Fruit fly (Drosophila melanogaster) whole organism, wandering third instar larva: ENCODE results near the gene CG17440.

ENCODE experiments used
- Abd-B ChIP-seq: fragments of >200 bp; optimal IDR thresholded peaks from 2 replicates; lab custom pipeline; 2017; ENCODE audit warnings: missing biosample characterization, missing genetic modification characterization
- CG32264 ChIP-seq: fragments of 200-800 bp; sonication (Bioruptor generic); optimal IDR thresholded peaks from 2 replicates; lab custom pipeline; 2016; ENCODE audit warnings: missing biosample characterization, missing genetic modification characterization
- CG9705 ChIP-seq: fragments of 200-800 bp; sonication (Bioruptor generic); optimal IDR thresholded peaks from 2 replicates; lab custom pipeline; 2018; ENCODE audit warnings: missing biosample characterization, mild to moderate bottlenecking, missing genetic modification characterization
- CrebA ChIP-seq: fragments of 200-800 bp; sonication (Bioruptor generic); optimal IDR thresholded peaks from 2 replicates; lab custom pipeline; 2016; ENCODE audit warnings: missing biosample characterization, mild to moderate bottlenecking, missing genetic modification characterization, borderline replicate concordance
- Dif ChIP-seq: fragments of 200-275, 200-300 bp; sonication (Bioruptor generic); optimal IDR thresholded peaks from 2 replicates; lab custom pipeline; 2018; ENCODE audit warnings: missing biosample characterization, missing genetic modification characterization; ENCODE audit not compliant: partially characterized antibody
- GATAd ChIP-seq: sonication (Bioruptor generic); optimal IDR thresholded peaks from 2 replicates; lab custom pipeline; 2016; ENCODE audit warnings: missing biosample characterization, missing genetic modification characterization
- HLH106 ChIP-seq: fragments of 200-800 bp; optimal IDR thresholded peaks from 3 replicates; lab custom pipeline; 2019; ENCODE audit warnings: missing biosample characterization, mild to moderate bottlenecking, missing genetic modification characterization, moderate library complexity
- Hr78 ChIP-seq: fragments of >200 bp; optimal IDR thresholded peaks from 2 replicates; lab custom pipeline; 2017; ENCODE audit warnings: missing biosample characterization, missing genetic modification characterization
- Myc ChIP-seq: fragments of >200 bp; optimal IDR thresholded peaks from 2 replicates; lab custom pipeline; 2017
- OdsH ChIP-seq: fragments of 200-800 bp; sonication (Bioruptor generic); optimal IDR thresholded peaks from 2 replicates; lab custom pipeline; 2016; ENCODE audit warnings: missing biosample characterization, mild to moderate bottlenecking, missing genetic modification characterization
- Rel ChIP-seq, 2 experiments: fragments of 200-800 bp; sonication (Bioruptor generic) in 1 of 2; optimal IDR thresholded peaks; 2 replicates in 1 of 2; 3 replicates in 1 of 2; lab custom pipeline; 2016 to 2019; ENCODE audit warnings: mild to moderate bottlenecking in 2 of 2, missing biosample characterization in 2 of 2, missing genetic modification characterization in 2 of 2, moderate library complexity in 1 of 2
- Sp1 ChIP-seq: fragments of 200-800 bp; sonication (Bioruptor generic); optimal IDR thresholded peaks from 3 replicates; lab custom pipeline; 2019; ENCODE audit warnings: missing biosample characterization, mild to moderate bottlenecking, missing genetic modification characterization, moderate library complexity
- br ChIP-seq: fragments of 200-800 bp; sonication (Bioruptor generic); optimal IDR thresholded peaks from 2 replicates; lab custom pipeline; 2016; ENCODE audit warnings: missing biosample characterization, missing genetic modification characterization
- brk ChIP-seq: fragments of 200-800 bp; sonication (Bioruptor generic); optimal IDR thresholded peaks from 2 replicates; lab custom pipeline; 2016; ENCODE audit warnings: missing biosample characterization, mild to moderate bottlenecking, missing genetic modification characterization
- dl ChIP-seq, 2 experiments: fragments of 175-275, 200-275 bp in 1 of 2; fragments of 200-275 bp in 1 of 2; sonication (Bioruptor generic); optimal IDR thresholded peaks; lab custom pipeline; 2018; ENCODE audit warnings: mild to moderate bottlenecking in 2 of 2, missing biosample characterization in 2 of 2, missing genetic modification characterization in 2 of 2, moderate library complexity in 2 of 2; ENCODE audit not compliant: partially characterized antibody in 2 of 2, insufficient read depth in 1 of 2
- dsf ChIP-seq: sonication (Bioruptor generic); optimal IDR thresholded peaks from 2 replicates; lab custom pipeline; 2016; ENCODE audit warnings: missing biosample characterization, missing genetic modification characterization, borderline replicate concordance
- ey ChIP-seq: fragments of 200-800 bp; sonication (Bioruptor generic); optimal IDR thresholded peaks from 2 replicates; lab custom pipeline; 2016; ENCODE audit warnings: missing biosample characterization, missing genetic modification characterization
- foxo ChIP-seq, 2 experiments: fragments of 200-800 bp; sonication (Bioruptor generic); optimal IDR thresholded peaks; 2 replicates in 1 of 2; 3 replicates in 1 of 2; lab custom pipeline; 2016 to 2017; ENCODE audit warnings: missing biosample characterization in 2 of 2, missing genetic modification characterization in 2 of 2
- fru ChIP-seq: fragments of 200-800 bp; sonication (Bioruptor generic); optimal IDR thresholded peaks from 3 replicates; lab custom pipeline; 2016; ENCODE audit warnings: missing biosample characterization, mild to moderate bottlenecking, missing genetic modification characterization
- h ChIP-seq: fragments of 200-800 bp; sonication (Bioruptor generic); optimal IDR thresholded peaks from 3 replicates; lab custom pipeline; 2016; ENCODE audit warnings: missing biosample characterization, mild to moderate bottlenecking, missing genetic modification characterization
- lola ChIP-seq: fragments of >200 bp; optimal IDR thresholded peaks from 2 replicates; lab custom pipeline; 2017; ENCODE audit warnings: missing biosample characterization, missing genetic modification characterization
- psq ChIP-seq: fragments of 200-800 bp; sonication (Bioruptor generic); optimal IDR thresholded peaks from 3 replicates; lab custom pipeline; 2017; ENCODE audit warnings: missing biosample characterization, mild to moderate bottlenecking, missing genetic modification characterization, moderate library complexity
- rgr ChIP-seq: fragments of 200-800 bp; sonication (Bioruptor generic); optimal IDR thresholded peaks from 3 replicates; lab custom pipeline; 2016; ENCODE audit warnings: missing biosample characterization, mild to moderate bottlenecking, missing genetic modification characterization
- sage ChIP-seq: fragments of 200-800 bp; sonication (Bioruptor generic); optimal IDR thresholded peaks from 2 replicates; lab custom pipeline; 2016; ENCODE audit warnings: missing biosample characterization, mild to moderate bottlenecking, missing genetic modification characterization
- sv ChIP-seq: fragments of 200-800 bp; sonication (Bioruptor generic); optimal IDR thresholded peaks from 3 replicates; lab custom pipeline; 2016; ENCODE audit warnings: missing biosample characterization, missing genetic modification characterization
- usp ChIP-seq: fragments of >200 bp; optimal IDR thresholded peaks from 2 replicates; lab custom pipeline; 2017; ENCODE audit warnings: missing biosample characterization, missing genetic modification characterization
- woc ChIP-seq: sonication (Bioruptor generic); optimal IDR thresholded peaks from 2 replicates; lab custom pipeline; 2016; ENCODE audit warnings: missing biosample characterization, mild to moderate bottlenecking, missing genetic modification characterization

Gene CG17440

DNA sequence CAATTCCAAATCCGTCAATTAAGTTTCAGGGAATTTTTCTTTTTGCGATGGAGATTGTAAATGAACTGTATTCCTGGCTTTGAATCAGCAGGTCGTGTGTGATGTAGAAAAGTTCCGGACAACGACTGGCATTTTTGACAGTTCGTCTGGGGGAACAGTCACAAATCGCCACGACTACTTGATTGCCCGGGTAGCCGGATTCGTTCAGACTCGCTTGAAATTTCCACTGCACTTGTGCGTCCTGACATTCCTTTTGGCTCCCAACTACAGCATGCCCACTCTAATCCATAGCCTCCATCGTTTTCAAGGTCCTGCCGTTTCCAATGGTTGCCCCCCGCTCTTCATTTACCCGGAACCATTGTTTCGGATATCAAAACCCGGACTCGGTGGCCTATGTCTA lies at the start of gene CG17440:
Gene CG17440 (minus strand): TSS at position 101 of the 400 bp plus-strand sequence.
- TF ChIP-seq CrebA (GFP tag; lab: Kevin White, UChicago) = no peak
- TF ChIP-seq usp (GFP tag; lab: Kevin White, UChicago) = no peak
- no peak for TF ChIP-seq CG32264
- no peak for TF ChIP-seq OdsH (GFP tag; lab: Kevin White, UChicago)
- TF ChIP-seq Dif (GFP tag; lab: Kevin White, UChicago) = no peak
- TF ChIP-seq dsf (GFP tag; lab: Kevin White, UChicago) = no peak
- no peak for TF ChIP-seq lola
- no peak for TF ChIP-seq fru (GFP tag; lab: Kevin White, UChicago)
- no peak for TF ChIP-seq br (GFP tag; lab: Kevin White, UChicago)
- no peak for TF ChIP-seq Sp1 (GFP tag; lab: Kevin White, UChicago)
- TF ChIP-seq brk (GFP tag; lab: Kevin White, UChicago) = no peak
- TF ChIP-seq foxo (GFP tag; optimal IDR thresholded peaks at IDR 0.05; lab: Kevin White, UChicago) = no peak
- TF ChIP-seq dl (GFP tag; optimal IDR thresholded peaks at IDR 0.05; lab: Kevin White, UChicago; ENCODE audit: insufficient read depth in 1 of 2, partially characterized antibody in 2 of 2) = no peak
- TF ChIP-seq sage (GFP tag; lab: Kevin White, UChicago) = no peak
- no peak for TF ChIP-seq rgr (GFP tag; lab: Kevin White, UChicago)
- TF ChIP-seq Rel (GFP tag; optimal IDR thresholded peaks at IDR 0.05; lab: Kevin White, UChicago) = no peak
- TF ChIP-seq Rel (tag; optimal IDR thresholded peaks at IDR 0.05; lab: Kevin White, UChicago) = no peak

dm6 chrX:9319140-9319539 lies 49.4 kb upstream of the CG17440 start, which contains the start of the genes c12.1 and c12.2:
Gene c12.1 (minus strand): TSS chrX:9319223.
Gene c12.2 (plus strand): TSS chrX:9319359.
- no peak for TF ChIP-seq Hr78
- TF ChIP-seq fru (GFP tag; lab: Kevin White, UChicago) = no peak
- TF ChIP-seq Myc (lab: Kevin White, UChicago) = peak; percentile 48
- peak; percentile 88 for TF ChIP-seq GATAd
- TF ChIP-seq h = peak; percentile 19
- TF ChIP-seq, all 38 proteins: peak for 3

DNA sequence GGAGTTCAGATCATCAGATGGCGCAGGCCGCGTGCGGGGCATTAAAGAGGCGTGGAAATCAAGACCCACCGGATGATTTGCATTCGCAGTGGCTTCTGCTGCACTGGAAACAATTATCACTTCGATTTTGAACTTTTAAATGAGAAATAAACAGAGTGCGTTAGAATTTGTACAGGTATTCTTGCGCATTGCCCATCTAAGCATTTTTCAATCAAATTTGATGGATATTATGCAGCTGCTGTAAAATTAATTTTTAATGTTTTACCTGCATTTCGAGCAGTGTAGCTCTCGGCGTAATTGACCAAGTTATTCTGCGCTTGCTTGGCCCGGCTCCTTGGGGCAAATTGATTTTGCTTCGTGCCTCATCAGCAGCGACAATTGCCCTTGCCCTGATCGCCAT lies 47.4 kb upstream of the CG17440 start:
- TF ChIP-seq rgr (GFP tag; lab: Kevin White, UChicago) (peak; percentile 30), ey (GFP tag; lab: Kevin White, UChicago) (peak; percentile 41), usp (GFP tag; lab: Kevin White, UChicago) (no peak), foxo (GFP tag; optimal IDR thresholded peaks at IDR 0.05; lab: Kevin White, UChicago) (peak in 1 of 2 experiments; percentile 44), h (peak; percentile 42), fru (GFP tag; lab: Kevin White, UChicago) (peak; percentile 13), HLH106 (tag; lab: Kevin White, UChicago) (peak; percentile 30), br (GFP tag; lab: Kevin White, UChicago) (peak; percentile 17), brk (GFP tag; lab: Kevin White, UChicago) (no peak), Dif (GFP tag; lab: Kevin White, UChicago) (no peak), Abd-B (GFP tag; lab: Kevin White, UChicago) (no peak)

- TF ChIP-seq rgr (GFP tag; lab: Kevin White, UChicago) = peak; percentile 8
- TF ChIP-seq fru (GFP tag; lab: Kevin White, UChicago) = peak; percentile 20
- TF ChIP-seq h = peak; percentile 0
- no peak for TF ChIP-seq HLH106 (tag; lab: Kevin White, UChicago)
- TF ChIP-seq Dif (GFP tag; lab: Kevin White, UChicago) = no peak
- no peak for TF ChIP-seq ey (GFP tag; lab: Kevin White, UChicago)
- no peak for TF ChIP-seq lola
- no peak for TF ChIP-seq woc
- TF ChIP-seq foxo (GFP tag; optimal IDR thresholded peaks at IDR 0.05; lab: Kevin White, UChicago) = peak in 1 of 2 experiments; percentile 15
- peak; percentile 5 for TF ChIP-seq psq (GFP tag; lab: Kevin White, UChicago)
- TF ChIP-seq sage (GFP tag; lab: Kevin White, UChicago) = no peak
Observed at dm6 chrX:9309959-9310658, 40.4 kb upstream of the CG17440 start.

- TF ChIP-seq Sp1 (GFP tag; lab: Kevin White, UChicago) (peak; percentile 87), CG9705 (GFP tag; lab: Kevin White, UChicago) (peak; percentile 27), Abd-B (GFP tag; lab: Kevin White, UChicago) (no peak), sv (GFP tag; lab: Kevin White, UChicago) (no peak), Rel (GFP tag; optimal IDR thresholded peaks at IDR 0.05; lab: Kevin White, UChicago) (peak; percentile 45), Rel (tag; optimal IDR thresholded peaks at IDR 0.05; lab: Kevin White, UChicago) (peak; percentile 39), sage (GFP tag; lab: Kevin White, UChicago) (peak; percentile 26), dl (GFP tag; optimal IDR thresholded peaks at IDR 0.05; lab: Kevin White, UChicago; ENCODE audit: insufficient read depth in 1 of 2, partially characterized antibody in 2 of 2) (peak in 1 of 2 experiments; percentile 36), CrebA (GFP tag; lab: Kevin White, UChicago) (peak; percentile 62)
Observed at dm6 chrX:9305735-9306134, 36.0 kb upstream of the CG17440 start.
